Worm (Caenorhabditis elegans): ENCODE measurements around the gene C30F2.5.

ce11 chrX:16124290-16124689 lies 29.8 kb downstream of the C30F2.5 start:
- TF ChIP-seq skn-1 (tag; optimal IDR thresholded peaks at IDR 0.05), result no peak
- no peak for TF ChIP-seq lsy-2 (tag; optimal IDR thresholded peaks at IDR 0.05)
- no peak for TF ChIP-seq egl-27 (tag; optimal IDR thresholded peaks at IDR 0.05)
- TF ChIP-seq nhr-10 (tag; optimal IDR thresholded peaks at IDR 0.05), result no peak
- no peak for TF ChIP-seq nhr-77 (tag; optimal IDR thresholded peaks at IDR 0.05)
- TF ChIP-seq zag-1 (tag; optimal IDR thresholded peaks at IDR 0.05), result no peak
- TF ChIP-seq ztf-11 (tag; optimal IDR thresholded peaks at IDR 0.05), result no peak
- no peak for TF ChIP-seq ztf-4 (tag; optimal IDR thresholded peaks at IDR 0.05)
- no peak for TF ChIP-seq lin-13 (GFP tag; optimal IDR thresholded peaks at IDR 0.05)
- TF ChIP-seq snpc-4 (tag; optimal IDR thresholded peaks at IDR 0.05), result no peak
- TF ChIP-seq ceh-16 (tag; optimal IDR thresholded peaks at IDR 0.05), result no peak
